Worm (Caenorhabditis elegans): ENCODE data around the gene nstp-10.
A peak's percentile ranks its signal among the peaks of the same experiment; 100 is the strongest.

The nstp-10 gene

ce11 chrV:9503152-9503817 is 46.4 kb downstream of the nstp-10 start:
- TF ChIP-seq madf-9 (GFP tag; conservative IDR thresholded peaks at IDR 0.05) (peak; percentile 79), D1046.2 (GFP tag; IDR thresholded peaks at IDR 0.05) (peak; percentile 86), ceh-82 (tag; optimal IDR thresholded peaks at IDR 0.05) (no peak), lir-3 (tag; optimal IDR thresholded peaks at IDR 0.05) (peak; percentile 60), F37D6.2 (tag; optimal IDR thresholded peaks at IDR 0.05) (peak; percentile 35), daf-16 (GFP tag; optimal IDR thresholded peaks at IDR 0.05) (peak in 1 of 2 experiments; percentile 81), daf-16 (tag; optimal IDR thresholded peaks at IDR 0.05) (peak; percentile 51), ceh-20 (GFP tag; IDR thresholded peaks at IDR 0.05) (peak; percentile 84), saeg-2 (GFP tag; IDR thresholded peaks at IDR 0.05) (peak; percentile 49; the same call in 1 of the 2 replicates), nhr-48 (tag; optimal IDR thresholded peaks at IDR 0.05) (peak; percentile 75), hif-1 (tag; optimal IDR thresholded peaks at IDR 0.05) (peak; percentile 14 to 45), nhr-25 (tag; optimal IDR thresholded peaks at IDR 0.05; ENCODE audit: borderline replicate concordance, insufficient read depth) (peak; percentile 39), aha-1 (tag) (peak; percentile 95), lin-29 (GFP tag; IDR thresholded peaks at IDR 0.05) (peak; percentile 56; the same call in 1 of the 2 replicates), Y105C5A.15 (GFP tag; IDR thresholded peaks at IDR 0.05) (no peak), pha-4 (GFP tag; IDR thresholded peaks at IDR 0.05) (peak; percentile 88; the same call in 1 of the 2 replicates), pha-4 (tag; optimal IDR thresholded peaks at IDR 0.05) (no peak), ama-1 (optimal IDR thresholded peaks at IDR 0.05) (no peak), ZK546.5 (tag; optimal IDR thresholded peaks at IDR 0.05) (no peak), mdl-1 (tag; optimal IDR thresholded peaks at IDR 0.05) (no peak), arid-1 (GFP tag; conservative IDR thresholded peaks at IDR 0.05) (peak; percentile 78), lin-39 (tag; optimal IDR thresholded peaks at IDR 0.05) (no peak), ztf-7 (tag; optimal IDR thresholded peaks at IDR 0.05) (no peak), hmg-1.1 (GFP tag; IDR thresholded peaks at IDR 0.05) (peak; percentile 87), lsy-2 (tag; optimal IDR thresholded peaks at IDR 0.05) (peak in 1 of 2 experiments; percentile 65), pqm-1 (tag; optimal IDR thresholded peaks at IDR 0.05) (no peak), nhr-76 (tag; optimal IDR thresholded peaks at IDR 0.05) (no peak), Y5F2A.4 (GFP tag; optimal IDR thresholded peaks at IDR 0.05) (peak; percentile 35), daf-12 (tag; optimal IDR thresholded peaks at IDR 0.05) (no peak), unc-62 (GFP tag; optimal IDR thresholded peaks at IDR 0.05 in 1 of 2) (peak in 1 of 2 experiments; percentile 93), unc-62 (tag; optimal IDR thresholded peaks at IDR 0.05) (no peak), attf-4 (tag; optimal IDR thresholded peaks at IDR 0.05) (no peak), T26A8.4 (GFP tag; IDR thresholded peaks at IDR 0.05) (peak; percentile 88), spr-3 (GFP tag; optimal IDR thresholded peaks at IDR 0.05) (no peak), zag-1 (tag; optimal IDR thresholded peaks at IDR 0.05) (no peak), R02D3.7 (tag; optimal IDR thresholded peaks at IDR 0.05) (no peak), mdt-29 (GFP tag; IDR thresholded peaks at IDR 0.05) (peak; percentile 86), dmd-9 (GFP tag; IDR thresholded peaks at IDR 0.05) (0 out of 2 replicates have a peak, but pooled peaks have one; percentile 49), nhr-6 (tag; optimal IDR thresholded peaks at IDR 0.05) (no peak), ceh-62 (tag; optimal IDR thresholded peaks at IDR 0.05) (no peak), ceh-28 (tag; optimal IDR thresholded peaks at IDR 0.05) (no peak), lin-13 (GFP tag; optimal IDR thresholded peaks at IDR 0.05) (no peak), F26F4.8 (GFP tag; conservative IDR thresholded peaks at IDR 0.05) (peak; percentile 77; the same call in 1 of the 2 replicates), lim-7 (GFP tag; IDR thresholded peaks at IDR 0.05) (peak; percentile 87), daf-19 (GFP tag; conservative IDR thresholded peaks at IDR 0.05) (peak; percentile 89), jun-1 (tag; optimal IDR thresholded peaks at IDR 0.05) (no peak), lin-15B (tag; optimal IDR thresholded peaks at IDR 0.05) (no peak), vab-7 (GFP tag; IDR thresholded peaks at IDR 0.05) (peak; percentile 80), ceh-32 (tag; optimal IDR thresholded peaks at IDR 0.05; ENCODE audit: poor library complexity) (no peak), spr-1 (tag; optimal IDR thresholded peaks at IDR 0.05) (peak; percentile 41), zfp-3 (GFP tag; conservative IDR thresholded peaks at IDR 0.05) (0 out of 2 replicates have a peak, but pooled peaks have one; percentile 59)

Data from whole organism, L4 larva.